Worm (Caenorhabditis elegans) whole organism, L4 larva: ENCODE measurements around the gene Y38E10A.34.

Experiments used
- F49E8.2 ChIP-seq: sonication (generic microtip); optimal IDR thresholded peaks from 2 replicates; lab custom pipeline; 2016; ENCODE audit warnings: missing compliant biosample characterization, mild to moderate bottlenecking, missing genetic modification characterization, borderline replicate concordance
- ama-1 ChIP-seq: fragments of 150-350 bp; optimal IDR thresholded peaks from 2 replicates; lab custom pipeline; 2014; ENCODE audit warnings: inconsistent platforms, mixed read lengths
- ceh-32 ChIP-seq: sonication (generic microtip); optimal IDR thresholded peaks from 2 replicates; lab custom pipeline; 2016; ENCODE audit warnings: mild to moderate bottlenecking, missing genetic modification characterization, missing compliant biosample characterization; ENCODE audit not compliant: poor library complexity
- ctbp-1 ChIP-seq: fragments of 200-800 bp; sonication (Bioruptor generic); IDR thresholded peaks from 2 replicates; pipeline ENCODE4 v1.3.6; 2022; ENCODE audit warnings: missing genetic modification reagents, missing genetic modification characterization, missing compliant biosample characterization
- fos-1 ChIP-seq: fragments of 150-350 bp; optimal IDR thresholded peaks from 2 replicates; lab custom pipeline; 2014; ENCODE audit warnings: missing biosample characterization, missing genetic modification characterization
- jun-1 ChIP-seq: fragments of 150-350 bp; optimal IDR thresholded peaks from 2 replicates; lab custom pipeline; 2014; ENCODE audit warnings: missing biosample characterization, missing genetic modification reagents, missing genetic modification characterization
- lin-13 ChIP-seq: fragments of 150-350 bp; optimal IDR thresholded peaks from 2 replicates; lab custom pipeline; 2014; ENCODE audit warnings: missing biosample characterization, missing genetic modification reagents, missing genetic modification characterization
- nhr-102 ChIP-seq: sonication (generic microtip); optimal IDR thresholded peaks from 2 replicates; lab custom pipeline; 2016; ENCODE audit warnings: mild to moderate bottlenecking, missing genetic modification characterization, moderate library complexity, missing compliant biosample characterization
- nhr-28 ChIP-seq: fragments of 150-350 bp; optimal IDR thresholded peaks from 2 replicates; lab custom pipeline; 2014; ENCODE audit warnings: missing biosample characterization, missing genetic modification characterization
- nhr-76 ChIP-seq: fragments of 150-350 bp; optimal IDR thresholded peaks from 2 replicates; lab custom pipeline; 2014; ENCODE audit warnings: missing biosample characterization, missing genetic modification characterization
- ztf-7 ChIP-seq: fragments of 150-350 bp; optimal IDR thresholded peaks from 2 replicates; lab custom pipeline; 2014; ENCODE audit warnings: missing biosample characterization, missing genetic modification characterization

DNA sequence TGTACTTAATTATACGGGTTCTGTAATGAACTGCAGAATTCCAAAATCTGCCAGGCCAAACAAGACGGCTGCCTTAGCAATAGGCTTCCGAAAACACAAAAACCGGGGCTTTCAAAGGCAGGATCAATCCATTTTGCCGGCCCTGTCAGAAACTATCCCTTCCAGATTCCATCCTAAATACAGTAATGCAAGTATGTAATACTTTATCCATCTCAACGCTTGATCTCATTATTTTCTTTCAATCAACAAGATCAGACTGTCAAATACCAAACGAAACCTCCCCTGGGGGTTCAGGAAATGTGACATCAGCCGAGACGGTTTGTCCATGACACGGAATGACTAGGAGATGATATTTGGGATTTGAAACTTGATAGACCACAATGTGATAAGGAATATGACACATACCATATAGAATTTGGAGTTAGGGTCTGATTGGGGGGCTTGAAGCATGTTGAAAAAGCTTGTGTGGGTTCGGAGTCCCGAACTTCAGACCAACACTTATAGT, 4.8 kb upstream of the Y38E10A.34 start:
- TF ChIP-seq lin-13 (GFP tag; lab: Kevin White, UChicago): no peak
- no peak for TF ChIP-seq jun-1 (tag; lab: Kevin White, UChicago)
- no peak for TF ChIP-seq ctbp-1 (GFP tag; lab: Robert Waterston, UW)
- TF ChIP-seq nhr-76: no peak
- TF ChIP-seq F49E8.2 (tag; lab: Kevin White, UChicago): no peak
- TF ChIP-seq nhr-28 (tag; lab: Kevin White, UChicago): no peak
- TF ChIP-seq nhr-102: no peak
- TF ChIP-seq ceh-32: no peak
- TF ChIP-seq fos-1: no peak
- TF ChIP-seq ama-1: no peak
- TF ChIP-seq ztf-7 (tag; lab: Kevin White, UChicago): no peak
